Fruit fly (Drosophila melanogaster): ENCODE data around the gene CG3061.

dm6 chr3R:13989453-13989852 lies 42.7 kb upstream of the CG3061 start:
- TF ChIP-seq CG8478 (optimal IDR thresholded peaks at IDR 0.05) (no peak), CTCF (optimal IDR thresholded peaks at IDR 0.05) (no peak)

Measured in S2 (cell line).